Worm (Caenorhabditis elegans): ENCODE data around the gene rcq-5.
A peak's percentile ranks its signal among the peaks of the same experiment; 100 is the strongest.

DNA sequence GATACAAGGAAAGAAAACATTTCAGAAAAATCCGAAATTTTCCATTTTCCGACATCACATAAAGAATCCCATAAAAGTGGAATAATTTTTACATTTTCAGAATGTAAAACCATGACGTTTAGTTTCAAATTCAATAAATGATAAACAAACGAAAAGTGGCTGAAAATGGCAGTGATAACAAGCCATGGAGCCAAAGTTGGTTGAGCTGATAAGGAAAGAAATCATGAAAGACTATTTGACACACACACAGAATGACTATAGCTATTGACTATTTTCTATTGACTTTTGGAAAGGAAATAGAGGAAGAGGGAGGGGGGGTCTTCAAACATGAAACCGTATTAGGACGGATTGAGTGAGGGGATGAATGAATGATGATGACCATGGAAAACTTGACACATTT lies 18.0 kb downstream of the rcq-5 start:
- TF ChIP-seq nhr-28 (tag; optimal IDR thresholded peaks at IDR 0.05) = peak; percentile 79
- no peak for TF ChIP-seq zag-1 (tag; optimal IDR thresholded peaks at IDR 0.05)
- TF ChIP-seq duxl-1 (tag; optimal IDR thresholded peaks at IDR 0.05; ENCODE audit: poor library complexity) = no peak
- no peak for TF ChIP-seq lin-15B (tag; optimal IDR thresholded peaks at IDR 0.05)
- no peak for TF ChIP-seq cey-2 (tag; optimal IDR thresholded peaks at IDR 0.05; ENCODE audit: borderline replicate concordance, insufficient read depth)
- TF ChIP-seq ceh-82 (tag; optimal IDR thresholded peaks at IDR 0.05) = no peak

Data from whole organism, L4 larva.